Worm (Caenorhabditis elegans): ENCODE results near the gene btb-17.

ce11 chrII:3297914-3298313, 2.7 kb downstream of the btb-17 start, which contains the start of gene btb-18:
- TF ChIP-seq him-1 (tag; optimal IDR thresholded peaks at IDR 0.05) = no peak
- TF ChIP-seq W03F9.2 (tag; optimal IDR thresholded peaks at IDR 0.05) = no peak
- no peak for TF ChIP-seq dao-5 (tag; optimal IDR thresholded peaks at IDR 0.05)
